Fruit fly (Drosophila melanogaster) whole organism, embryonic: ENCODE results near the gene dally.
A peak's percentile ranks its signal among the peaks of the same experiment; 100 is the strongest.

ENCODE experiments used
- Atf6 ChIP-seq: fragments of 200-800 bp; sonication (Bioruptor generic); IDR thresholded peaks from 2 replicates; pipeline ENCODE4 v1.3.6; 2022; ENCODE audit warnings: missing biosample characterization, missing genetic modification characterization
- Awh ChIP-seq: fragments of 200-800 bp; sonication (Bioruptor generic); IDR thresholded peaks from 2 replicates; pipeline ENCODE4, ENCODE4 v1.3.6; 2022; ENCODE audit warnings: missing biosample characterization, missing genetic modification characterization
- CG10209 ChIP-seq: fragments of 200-800 bp; sonication (Bioruptor generic); optimal IDR thresholded peaks from 3 replicates; lab custom pipeline; 2017; ENCODE audit warnings: missing biosample characterization, mild to moderate bottlenecking, missing genetic modification characterization, missing genetic modification reagents
- CG1024 ChIP-seq: fragments of 200-800 bp; sonication (Bioruptor generic); IDR thresholded peaks from 2 replicates; pipeline ENCODE4 v1.3.6; 2022; ENCODE audit warnings: missing biosample characterization, missing genetic modification characterization
- CG10431 ChIP-seq: fragments of 200-800 bp; sonication (Bioruptor generic); optimal IDR thresholded peaks from 3 replicates; lab custom pipeline; 2018; ENCODE audit warnings: missing biosample characterization, mild to moderate bottlenecking, missing genetic modification characterization
- CG10979 ChIP-seq: fragments of 200-800 bp; sonication (Bioruptor generic); optimal IDR thresholded peaks from 2 replicates; lab custom pipeline; 2018; ENCODE audit warnings: missing biosample characterization, mild to moderate bottlenecking, missing genetic modification characterization, moderate library complexity
- CG11398 ChIP-seq: fragments of 200-800 bp; sonication (Bioruptor generic); optimal IDR thresholded peaks from 2 replicates; lab custom pipeline; 2016; ENCODE audit warnings: missing biosample characterization, missing genetic modification characterization
- CG12104 ChIP-seq: fragments of 200-800 bp; sonication (Bioruptor generic); optimal IDR thresholded peaks from 3 replicates; lab custom pipeline; 2016; ENCODE audit warnings: missing biosample characterization, missing genetic modification characterization
- CG12391 ChIP-seq: fragments of 200-800 bp; sonication (Bioruptor generic); optimal IDR thresholded peaks from 3 replicates; lab custom pipeline; 2018; ENCODE audit warnings: missing biosample characterization, mild to moderate bottlenecking, missing genetic modification characterization, moderate library complexity
- CG16863 ChIP-seq: fragments of 200-800 bp; sonication (Bioruptor generic); optimal IDR thresholded peaks from 3 replicates; lab custom pipeline; 2016; ENCODE audit warnings: missing biosample characterization, missing genetic modification characterization
- CG18476 ChIP-seq: fragments of 200-800 bp; sonication (Bioruptor generic); optimal IDR thresholded peaks from 2 replicates; lab custom pipeline; 2016; ENCODE audit warnings: missing biosample characterization, mild to moderate bottlenecking, missing genetic modification characterization
- CG31224 ChIP-seq: fragments of 200-800 bp; sonication (Bioruptor generic); IDR thresholded peaks from 2 replicates; pipeline ENCODE4 v1.3.6; 2022; ENCODE audit warnings: missing biosample characterization, missing genetic modification characterization
- CG33557 ChIP-seq: fragments of 200-800 bp; sonication (Bioruptor generic); optimal IDR thresholded peaks from 2 replicates; lab custom pipeline; 2019; ENCODE audit warnings: missing biosample characterization, mild to moderate bottlenecking, missing genetic modification characterization, moderate library complexity
- CG3407 ChIP-seq: fragments of 200-800 bp; sonication (Bioruptor generic); optimal IDR thresholded peaks from 2 replicates; lab custom pipeline; 2018; ENCODE audit warnings: missing biosample characterization, mild to moderate bottlenecking, missing genetic modification characterization
- CG5953 ChIP-seq: fragments of 200-800 bp; sonication (Bioruptor generic); IDR thresholded peaks from 2 replicates; pipeline ENCODE4 v1.3.6; 2022; ENCODE audit warnings: missing biosample characterization, missing genetic modification characterization
- CG6654 ChIP-seq: fragments of 200-800 bp; sonication (Bioruptor generic); optimal IDR thresholded peaks from 2 replicates; lab custom pipeline; 2017; ENCODE audit warnings: missing biosample characterization, mild to moderate bottlenecking, missing genetic modification characterization
- CG8359 ChIP-seq: fragments of 200-800 bp; sonication (Bioruptor generic); optimal IDR thresholded peaks from 2 replicates; lab custom pipeline; 2017; ENCODE audit warnings: missing biosample characterization, mild to moderate bottlenecking, missing genetic modification characterization, borderline replicate concordance
- Eip74EF ChIP-seq, 2 experiments: fragments of 200-800 bp in 1 of 2; fragments of >200 bp in 1 of 2; sonication (Bioruptor generic) in 1 of 2; optimal IDR thresholded peaks; 2 replicates each; lab custom pipeline; 2017 to 2019; ENCODE audit warnings: missing biosample characterization in 2 of 2, missing genetic modification characterization in 2 of 2, mild to moderate bottlenecking in 1 of 2, moderate library complexity in 1 of 2
- HLHmδ ChIP-seq: fragments of 200-800 bp; sonication (Bioruptor generic); optimal IDR thresholded peaks from 2 replicates; lab custom pipeline; 2018; ENCODE audit warnings: missing biosample characterization, mild to moderate bottlenecking, missing genetic modification characterization, moderate library complexity
- Hand ChIP-seq: fragments of 200-800 bp; sonication (Bioruptor generic); optimal IDR thresholded peaks from 2 replicates; lab custom pipeline; 2017; ENCODE audit warnings: mild to moderate bottlenecking, missing biosample characterization, missing genetic modification reagents, missing genetic modification characterization
- Hey ChIP-seq: fragments of 200-800 bp; sonication (Bioruptor generic); optimal IDR thresholded peaks from 3 replicates; lab custom pipeline; 2018; ENCODE audit warnings: missing biosample characterization, mild to moderate bottlenecking, missing genetic modification characterization
- HmgZ ChIP-seq: fragments of 200-800 bp; sonication (Bioruptor generic); optimal IDR thresholded peaks from 2 replicates; lab custom pipeline; 2018; ENCODE audit warnings: missing biosample characterization, mild to moderate bottlenecking, missing genetic modification characterization
- Hmr ChIP-seq: fragments of 200-800 bp; sonication (Bioruptor generic); optimal IDR thresholded peaks from 3 replicates; lab custom pipeline; 2017; ENCODE audit warnings: mild to moderate bottlenecking, missing biosample characterization, missing genetic modification reagents, missing genetic modification characterization
- Hmx ChIP-seq: fragments of 200-800 bp; sonication (Bioruptor generic); optimal IDR thresholded peaks from 2 replicates; lab custom pipeline; 2016; ENCODE audit warnings: missing biosample characterization, missing genetic modification characterization
- Lhr ChIP-seq: fragments of 200-800 bp; sonication (Bioruptor generic); optimal IDR thresholded peaks from 3 replicates; lab custom pipeline; 2017; ENCODE audit warnings: mild to moderate bottlenecking, missing biosample characterization, missing genetic modification reagents, missing genetic modification characterization
- MTF-1 ChIP-seq: fragments of 200-800 bp; sonication (Bioruptor generic); optimal IDR thresholded peaks from 2 replicates; lab custom pipeline; 2018; ENCODE audit warnings: missing biosample characterization, mild to moderate bottlenecking, missing genetic modification characterization, borderline replicate concordance
- NC2β ChIP-seq: fragments of 200-800 bp; sonication (Bioruptor generic); optimal IDR thresholded peaks from 2 replicates; lab custom pipeline; 2016; ENCODE audit warnings: missing biosample characterization, missing genetic modification characterization
- NFAT ChIP-seq: fragments of 200-800 bp; sonication (Bioruptor generic); IDR thresholded peaks from 2 replicates; pipeline ENCODE4 v1.3.6; 2022; ENCODE audit warnings: missing biosample characterization, missing genetic modification characterization
- Nf-YC ChIP-seq: fragments of 200-800 bp; optimal IDR thresholded peaks from 3 replicates; lab custom pipeline; 2019; ENCODE audit warnings: missing biosample characterization, mild to moderate bottlenecking, missing genetic modification characterization, moderate library complexity
- Optix ChIP-seq: fragments of 200-800 bp; sonication (Bioruptor generic); IDR thresholded peaks from 3 replicates; pipeline ENCODE4 v1.3.6; 2022; ENCODE audit warnings: missing biosample characterization, missing genetic modification characterization
- PHDP ChIP-seq: fragments of 200-800 bp; sonication (Bioruptor generic); optimal IDR thresholded peaks from 3 replicates; lab custom pipeline; 2018; ENCODE audit warnings: missing biosample characterization, mild to moderate bottlenecking, missing genetic modification characterization, moderate library complexity
- Spps ChIP-seq: fragments of 200-800 bp; sonication (Bioruptor generic); optimal IDR thresholded peaks from 2 replicates; lab custom pipeline; 2018; ENCODE audit warnings: missing biosample characterization, mild to moderate bottlenecking, missing genetic modification characterization
- Taf1 ChIP-seq: fragments of 200-800 bp; sonication (Bioruptor generic); IDR thresholded peaks from 2 replicates; pipeline ENCODE4 v1.3.6; 2022; ENCODE audit warnings: missing biosample characterization, missing genetic modification characterization
- al ChIP-seq: fragments of 200-800 bp; sonication (Bioruptor generic); IDR thresholded peaks from 2 replicates; pipeline ENCODE4 v1.3.6; 2022; ENCODE audit warnings: missing biosample characterization, missing genetic modification characterization
- ara ChIP-seq: fragments of 200-800 bp; sonication (Bioruptor generic); IDR thresholded peaks from 2 replicates; pipeline ENCODE4 v1.3.6; 2022; ENCODE audit warnings: missing biosample characterization, missing genetic modification characterization
- bsh ChIP-seq, 2 experiments: fragments of 200-800 bp; sonication (Bioruptor generic); optimal IDR thresholded peaks; 2 replicates each; lab custom pipeline; 2017 to 2018; ENCODE audit warnings: mild to moderate bottlenecking in 2 of 2, missing biosample characterization in 2 of 2, missing genetic modification characterization in 2 of 2, moderate library complexity in 1 of 2
- cad ChIP-seq: fragments of >200 bp; optimal IDR thresholded peaks from 2 replicates; lab custom pipeline; 2017; ENCODE audit warnings: missing biosample characterization, missing genetic modification characterization
- da ChIP-seq: fragments of 200-800 bp; sonication (Bioruptor generic); optimal IDR thresholded peaks from 2 replicates; lab custom pipeline; 2016; ENCODE audit warnings: missing biosample characterization, missing genetic modification characterization
- dmrt11E ChIP-seq: fragments of 200-800 bp; sonication (Bioruptor generic); optimal IDR thresholded peaks from 3 replicates; lab custom pipeline; 2018; ENCODE audit warnings: missing biosample characterization, mild to moderate bottlenecking, missing genetic modification characterization, moderate library complexity
- fd64A ChIP-seq: fragments of 200-800 bp; sonication (Bioruptor generic); optimal IDR thresholded peaks from 3 replicates; lab custom pipeline; 2018; ENCODE audit warnings: missing biosample characterization, mild to moderate bottlenecking, missing genetic modification characterization
- gce ChIP-seq: fragments of 200-800 bp; sonication (Bioruptor generic); IDR thresholded peaks from 3 replicates; pipeline ENCODE4 v1.3.6; 2022; ENCODE audit warnings: missing biosample characterization, missing genetic modification characterization
- hkb ChIP-seq, 2 experiments: fragments of 200-800 bp in 1 of 2; fragments of >200 bp in 1 of 2; sonication (Bioruptor generic) in 1 of 2; IDR thresholded peaks in 1 of 2; optimal IDR thresholded peaks in 1 of 2; 2 replicates each; pipeline versions ENCODE4 v1.3.6 to Lab custom; 2017 to 2022; ENCODE audit warnings: missing biosample characterization in 1 of 2, missing genetic modification characterization in 1 of 2
- lmd ChIP-seq: fragments of 200-800 bp; sonication (Bioruptor generic); IDR thresholded peaks from 2 replicates; pipeline ENCODE4 v1.3.6; 2022; ENCODE audit warnings: missing biosample characterization, missing genetic modification characterization
- nmo ChIP-seq: fragments of 200-800 bp; sonication (Bioruptor generic); optimal IDR thresholded peaks from 2 replicates; lab custom pipeline; 2018; ENCODE audit warnings: missing biosample characterization, mild to moderate bottlenecking, missing genetic modification characterization, moderate library complexity
- otp ChIP-seq: fragments of 200-800 bp; sonication (Bioruptor generic); IDR thresholded peaks from 3 replicates; pipeline ENCODE4, ENCODE4 v1.3.6; 2022; ENCODE audit warnings: missing biosample characterization, missing genetic modification characterization
- pfk ChIP-seq: fragments of 200-800 bp; sonication (Bioruptor generic); optimal IDR thresholded peaks from 2 replicates; lab custom pipeline; 2018; ENCODE audit warnings: missing biosample characterization, mild to moderate bottlenecking, missing genetic modification characterization, moderate library complexity
- ranshi ChIP-seq: fragments of 200-800 bp; sonication (Bioruptor generic); IDR thresholded peaks from 2 replicates; pipeline ENCODE4 v1.3.6; 2022; ENCODE audit warnings: missing biosample characterization, missing genetic modification characterization
- run ChIP-seq: fragments of 200-800 bp; sonication (Bioruptor generic); optimal IDR thresholded peaks from 3 replicates; lab custom pipeline; 2018; ENCODE audit warnings: missing biosample characterization, mild to moderate bottlenecking, missing genetic modification characterization
- sens-2 ChIP-seq: fragments of 200-800 bp; sonication (Bioruptor generic); IDR thresholded peaks from 2 replicates; pipeline ENCODE4 v1.3.6; 2022; ENCODE audit warnings: missing biosample characterization, missing genetic modification characterization
- zfh2 ChIP-seq: fragments of 200-800 bp; sonication (Bioruptor generic); optimal IDR thresholded peaks from 2 replicates; lab custom pipeline; 2016; ENCODE audit warnings: missing biosample characterization, missing genetic modification characterization

dally gene

DNA sequence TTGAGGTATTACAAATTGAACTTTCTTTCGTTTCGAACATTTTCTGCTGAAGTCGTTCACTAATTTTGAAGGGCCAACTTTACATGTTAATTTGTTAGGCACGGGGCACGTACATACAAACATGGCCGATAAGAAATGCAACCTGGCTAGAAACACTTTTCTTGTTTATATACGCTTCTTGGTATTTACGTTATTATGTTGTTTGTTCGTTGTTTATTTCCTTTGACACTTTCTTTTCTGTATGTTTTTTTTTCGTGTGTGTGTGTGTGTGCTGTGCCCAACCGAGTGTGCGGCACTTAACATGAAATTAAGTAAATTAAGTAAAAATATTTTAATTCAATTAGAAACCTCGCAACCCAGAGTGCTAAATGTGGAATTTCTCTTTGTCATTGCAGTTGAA, 98.4 kb downstream of the dally start (continued):
- TF ChIP-seq PHDP (tag; lab: Kevin White, UChicago) (peak; percentile 5), lmd (GFP tag; lab: Robert Waterston, UW) (no peak), nmo (GFP tag; lab: Kevin White, UChicago) (no peak), CG16863 (GFP tag; lab: Kevin White, UChicago) (peak; percentile 14), HLHmδ (no peak), Awh (peak; percentile 87), NFAT (GFP tag; lab: Robert Waterston, UW) (no peak), hkb (optimal IDR thresholded peaks at IDR 0.05; lab: Kevin White, UChicago) (no peak), hkb (GFP tag; IDR thresholded peaks at IDR 0.05; lab: Robert Waterston, UW) (peak; percentile 54), Atf6 (no peak), al (GFP tag; lab: Robert Waterston, UW) (no peak), Eip74EF (GFP tag; optimal IDR thresholded peaks at IDR 0.05; lab: Kevin White, UChicago) (no peak), CG33557 (peak; percentile 63), CG12104 (GFP tag; lab: Kevin White, UChicago) (peak; percentile 10), CG5953 (GFP tag; lab: Robert Waterston, UW) (0 out of 2 replicates have a peak, but pooled peaks have one; percentile 25), CG1024 (GFP tag; lab: Robert Waterston, UW) (peak; percentile 38; the same call in 1 of the 2 replicates), CG10209 (GFP tag; lab: Kevin White, UChicago) (peak; percentile 53), Nf-YC (tag; lab: Kevin White, UChicago) (no peak), CG10431 (GFP tag; lab: Kevin White, UChicago) (peak; percentile 79), Lhr (GFP tag; lab: Kevin White, UChicago) (peak; percentile 57), Hmx (GFP tag; lab: Kevin White, UChicago) (no peak), CG3407 (peak; percentile 73), HmgZ (no peak), zfh2 (GFP tag; lab: Kevin White, UChicago) (no peak), da (no peak), bsh (GFP tag; optimal IDR thresholded peaks at IDR 0.05; lab: Kevin White, UChicago) (peak in 1 of 2 experiments; percentile 81), Hey (tag; lab: Kevin White, UChicago) (no peak), sens-2 (GFP tag; lab: Robert Waterston, UW) (no peak), CG12391 (tag; lab: Kevin White, UChicago) (no peak), NC2β (GFP tag; lab: Kevin White, UChicago) (peak; percentile 20), dmrt11E (tag; lab: Kevin White, UChicago) (peak; percentile 23), gce (GFP tag; lab: Robert Waterston, UW) (peak; percentile 59; the same call in 2 of the 3 replicates), Spps (tag; lab: Kevin White, UChicago) (peak; percentile 42), CG18476 (GFP tag; lab: Kevin White, UChicago) (no peak), MTF-1 (peak; percentile 10), CG6654 (no peak), CG11398 (GFP tag; lab: Kevin White, UChicago) (peak; percentile 14), ara (GFP tag; lab: Robert Waterston, UW) (peak; percentile 69), cad (GFP tag; lab: Kevin White, UChicago) (no peak), CG31224 (GFP tag; lab: Robert Waterston, UW) (no peak), ranshi (GFP tag; lab: Robert Waterston, UW) (no peak), Optix (0 out of 3 replicates have a peak, but pooled peaks have one; percentile 13), run (tag; lab: Kevin White, UChicago) (no peak), Hand (GFP tag; lab: Kevin White, UChicago) (no peak), fd64A (GFP tag; lab: Kevin White, UChicago) (peak; percentile 78), CG8359 (GFP tag; lab: Kevin White, UChicago) (no peak), CG10979 (tag; lab: Kevin White, UChicago) (peak; percentile 31), otp (GFP tag; lab: Robert Waterston, UW) (peak; percentile 82), Taf1 (GFP tag; lab: Robert Waterston, UW) (no peak), Hmr (no peak), pfk (GFP tag; lab: Kevin White, UChicago) (no peak)
